Worm (Caenorhabditis elegans) whole organism, midembryonic: ENCODE results near the gene T28A11.17.

ENCODE experiments used
- T22C8.4 ChIP-seq: fragments of 200-800 bp; sonication (Bioruptor generic); IDR thresholded peaks from 2 replicates; pipeline ENCODE4 v1.3.6; 2022; ENCODE audit warnings: missing genetic modification characterization, missing compliant biosample characterization
- cog-1 ChIP-seq: sonication (generic microtip); optimal IDR thresholded peaks from 2 replicates; lab custom pipeline; 2016; ENCODE audit warnings: missing genetic modification characterization, missing compliant biosample characterization
- flt-1 ChIP-seq: fragments of 200-800 bp; sonication (Bioruptor generic); IDR thresholded peaks from 2 replicates; pipeline ENCODE4 v1.3.6; 2022; ENCODE audit warnings: missing genetic modification characterization, missing compliant biosample characterization
- klf-2 ChIP-seq: fragments of 200-800 bp; sonication (Bioruptor generic); conservative IDR thresholded peaks from 2 replicates; pipeline ENCODE4 v1.3.6; 2022; ENCODE audit warnings: missing genetic modification reagents, missing genetic modification characterization, missing compliant biosample characterization
- med-1 ChIP-seq: sonication (generic microtip); optimal IDR thresholded peaks from 2 replicates; lab custom pipeline; 2017; ENCODE audit warnings: missing genetic modification characterization, mild to moderate bottlenecking, missing compliant biosample characterization, antibody characterized with exemption, missing genetic modification reagents; ENCODE audit not compliant: insufficient read depth
- ref-1 ChIP-seq: fragments of 200-800 bp; sonication (Bioruptor generic); conservative IDR thresholded peaks from 2 replicates; pipeline ENCODE4 v1.3.6; 2022; ENCODE audit warnings: missing genetic modification reagents, missing genetic modification characterization, missing compliant biosample characterization
- tab-1 ChIP-seq: fragments of 200-800 bp; sonication (Bioruptor generic); IDR thresholded peaks from 2 replicates; pipeline ENCODE4 v1.3.6; 2022; ENCODE audit warnings: missing genetic modification characterization, missing compliant biosample characterization
- ztf-23 ChIP-seq: fragments of 200-800 bp; sonication (Bioruptor generic); IDR thresholded peaks from 2 replicates; pipeline ENCODE4 v1.3.6; 2022; ENCODE audit warnings: missing genetic modification reagents, missing genetic modification characterization, missing compliant biosample characterization
- ztf-29 ChIP-seq: fragments of 200-800 bp; sonication (Bioruptor generic); IDR thresholded peaks from 2 replicates; pipeline ENCODE4 v1.3.6; 2022; ENCODE audit warnings: missing genetic modification reagents, missing genetic modification characterization, missing compliant biosample characterization

T28A11.17 gene

DNA sequence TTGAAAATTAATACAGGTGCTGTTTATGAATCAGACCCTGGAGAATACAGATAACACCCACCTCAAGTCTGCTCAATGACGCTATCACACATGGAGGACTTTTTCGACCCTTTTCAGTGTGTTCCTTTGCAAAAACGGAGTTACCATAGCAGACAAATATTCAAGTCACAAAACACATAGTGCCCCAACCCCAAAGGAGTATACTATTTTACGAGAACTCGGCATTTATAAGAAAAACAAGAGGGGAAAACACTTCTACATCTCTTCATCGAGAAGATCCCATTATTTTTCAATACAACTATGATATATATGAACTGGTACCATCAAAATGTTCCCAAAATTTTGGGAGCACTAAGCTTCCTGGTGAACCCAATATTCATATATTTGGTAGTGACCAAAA, 21.4 kb downstream of the T28A11.17 start, which contains the start of gene srj-7:
srj-7 (plus strand) TSS at position 301 of the 400 bp plus-strand sequence.
- TF ChIP-seq tab-1 (GFP tag; lab: Robert Waterston, UW) (no peak), med-1 (GFP tag; lab: Kevin White, UChicago) (no peak), cog-1 (tag; lab: Kevin White, UChicago) (no peak), ref-1 (GFP tag; lab: Robert Waterston, UW) (no peak), ztf-29 (GFP tag; lab: Robert Waterston, UW) (no peak)

- no peak for TF ChIP-seq flt-1 (GFP tag; lab: Robert Waterston, UW)
- no peak for TF ChIP-seq ref-1 (GFP tag; lab: Robert Waterston, UW)
- no peak for TF ChIP-seq ztf-29 (GFP tag; lab: Robert Waterston, UW)
- no peak for TF ChIP-seq ztf-23
These were observed 23.1 kb downstream of the T28A11.17 start, which contains the start of gene gst-23 for ce11 chrV:3242984-3243383. TSS of gene gst-23 (plus strand) at chrV:3243284.

- TF ChIP-seq med-1 (GFP tag; lab: Kevin White, UChicago), result no peak
- no peak for TF ChIP-seq tab-1 (GFP tag; lab: Robert Waterston, UW)
- TF ChIP-seq ztf-23, result no peak
- no peak for TF ChIP-seq ref-1 (GFP tag; lab: Robert Waterston, UW)
- TF ChIP-seq flt-1 (GFP tag; lab: Robert Waterston, UW), result no peak
- TF ChIP-seq T22C8.4, result no peak
- TF ChIP-seq klf-2, result no peak
- TF ChIP-seq ztf-29 (GFP tag; lab: Robert Waterston, UW), result no peak
- no peak for TF ChIP-seq cog-1 (tag; lab: Kevin White, UChicago)
These were observed 24.9 kb downstream of the T28A11.17 start, which contains the start of gene srj-11 for ce11 chrV:3241175-3241574. TSS of gene srj-11 (plus strand) at chrV:3241424.

DNA sequence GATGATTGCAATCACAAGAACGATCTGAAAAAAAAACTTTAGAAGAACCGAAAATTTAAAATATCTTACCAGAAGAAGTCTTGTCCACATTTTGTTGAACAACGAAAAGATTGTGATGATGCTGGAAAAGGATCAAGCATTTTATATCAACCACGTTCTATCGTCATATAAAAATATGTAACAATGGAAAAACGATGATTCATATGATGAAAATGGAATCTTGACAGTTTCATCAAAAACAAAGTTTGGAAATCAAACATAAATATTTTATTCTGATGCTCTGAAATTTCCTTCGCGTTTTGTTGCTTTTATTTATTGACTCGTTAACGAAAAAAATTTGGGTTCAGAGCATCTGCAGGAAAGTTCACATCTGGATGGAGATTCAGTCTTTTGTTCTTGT, 29.5 kb downstream of the T28A11.17 start, which contains the start of the genes K08D9.9 and str-16:
K08D9.9 (minus strand) TSS at position 101 of the 400 bp plus-strand sequence.
str-16 (plus strand) TSS at position 266 of the 400 bp plus-strand sequence.
- no peak for TF ChIP-seq flt-1 (GFP tag; lab: Robert Waterston, UW)
- TF ChIP-seq med-1 (GFP tag; lab: Kevin White, UChicago), result no peak
- no peak for TF ChIP-seq klf-2
- TF ChIP-seq tab-1 (GFP tag; lab: Robert Waterston, UW), result no peak
- no peak for TF ChIP-seq cog-1 (tag; lab: Kevin White, UChicago)
- TF ChIP-seq ztf-29 (GFP tag; lab: Robert Waterston, UW), result no peak
- TF ChIP-seq ref-1 (GFP tag; lab: Robert Waterston, UW), result no peak
- no peak for TF ChIP-seq ztf-23
- TF ChIP-seq T22C8.4, result no peak

DNA sequence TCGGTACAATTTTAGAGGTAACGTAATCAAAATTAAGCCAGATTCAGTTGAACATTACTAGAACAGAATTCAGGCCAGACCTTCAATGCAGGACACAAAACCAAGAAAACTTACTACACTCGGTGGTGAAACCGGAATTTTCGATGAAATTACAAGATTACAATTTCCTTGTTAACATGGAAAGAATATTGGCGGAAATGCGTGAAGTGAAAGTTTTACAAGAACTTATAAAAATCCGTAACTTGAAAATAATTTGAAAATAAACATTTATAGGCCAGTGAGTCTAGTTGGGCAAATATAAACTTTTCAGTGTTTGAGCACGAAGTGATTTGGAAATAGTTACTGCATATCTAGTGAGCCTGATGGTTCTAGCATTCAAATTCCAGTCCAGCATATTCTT, 31.2 kb downstream of the T28A11.17 start, which contains the start of gene K08D9.6:
K08D9.6 (minus strand) TSS at position 101 of the 400 bp plus-strand sequence.
- TF ChIP-seq ref-1 (GFP tag; lab: Robert Waterston, UW) (no peak), flt-1 (GFP tag; lab: Robert Waterston, UW) (no peak), tab-1 (GFP tag; lab: Robert Waterston, UW) (no peak), klf-2 (no peak), med-1 (GFP tag; lab: Kevin White, UChicago) (no peak), ztf-23 (no peak), cog-1 (tag; lab: Kevin White, UChicago) (no peak), T22C8.4 (no peak), ztf-29 (GFP tag; lab: Robert Waterston, UW) (no peak)

ce11 chrV:3230597-3230996, 35.5 kb downstream of the T28A11.17 start, which contains the start of gene K08D9.10:
TSS of gene K08D9.10 (plus strand) at chrV:3230897.
- TF ChIP-seq tab-1 (GFP tag; lab: Robert Waterston, UW) (no peak), klf-2 (no peak), cog-1 (tag; lab: Kevin White, UChicago) (no peak), ztf-29 (GFP tag; lab: Robert Waterston, UW) (no peak)

- TF ChIP-seq ztf-23, result no peak
- TF ChIP-seq med-1 (GFP tag; lab: Kevin White, UChicago), result no peak
- TF ChIP-seq flt-1 (GFP tag; lab: Robert Waterston, UW), result no peak
- TF ChIP-seq T22C8.4, result no peak
- no peak for TF ChIP-seq klf-2
These were observed 35.9 kb downstream of the T28A11.17 start for ce11 chrV:3230150-3230549.

ce11 chrV:3227373-3227772, 38.7 kb downstream of the T28A11.17 start, which contains the start of gene K08D9.2:
TSS of gene K08D9.2 (plus strand) at chrV:3227673.
- TF ChIP-seq tab-1 (GFP tag; lab: Robert Waterston, UW), result no peak
- no peak for TF ChIP-seq T22C8.4
- TF ChIP-seq ztf-23, result no peak
- no peak for TF ChIP-seq ref-1 (GFP tag; lab: Robert Waterston, UW)
- TF ChIP-seq cog-1 (tag; lab: Kevin White, UChicago), result no peak
- TF ChIP-seq ztf-29 (GFP tag; lab: Robert Waterston, UW), result no peak
- TF ChIP-seq klf-2, result no peak
- TF ChIP-seq flt-1 (GFP tag; lab: Robert Waterston, UW), result no peak
- no peak for TF ChIP-seq med-1 (GFP tag; lab: Kevin White, UChicago)

DNA sequence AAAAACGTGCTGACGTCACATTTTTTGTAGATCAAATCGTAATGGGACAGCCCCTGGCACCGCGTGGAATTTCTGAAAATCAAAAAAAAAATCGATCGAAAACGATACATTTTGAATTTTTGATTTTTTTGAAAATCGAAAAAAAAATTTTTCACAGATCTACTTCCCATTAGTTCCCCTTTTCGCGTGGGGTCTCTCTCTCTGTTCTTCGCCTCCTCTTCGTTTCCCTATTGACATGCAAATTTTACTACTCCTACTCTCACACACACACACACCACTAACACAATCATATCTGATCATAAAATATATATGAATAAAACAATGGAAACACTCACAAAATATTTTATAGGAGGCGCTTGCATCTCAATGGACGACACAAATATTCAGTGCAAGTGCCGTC, 47.5 kb downstream of the T28A11.17 start:
- TF ChIP-seq T22C8.4 (no peak), ref-1 (GFP tag; lab: Robert Waterston, UW) (no peak), ztf-29 (GFP tag; lab: Robert Waterston, UW) (no peak), klf-2 (no peak), flt-1 (GFP tag; lab: Robert Waterston, UW) (no peak), cog-1 (tag; lab: Kevin White, UChicago) (no peak), med-1 (GFP tag; lab: Kevin White, UChicago) (no peak), tab-1 (GFP tag; lab: Robert Waterston, UW) (no peak), ztf-23 (no peak)
